Worm (Caenorhabditis elegans): ENCODE measurements around the gene grl-24.

DNA sequence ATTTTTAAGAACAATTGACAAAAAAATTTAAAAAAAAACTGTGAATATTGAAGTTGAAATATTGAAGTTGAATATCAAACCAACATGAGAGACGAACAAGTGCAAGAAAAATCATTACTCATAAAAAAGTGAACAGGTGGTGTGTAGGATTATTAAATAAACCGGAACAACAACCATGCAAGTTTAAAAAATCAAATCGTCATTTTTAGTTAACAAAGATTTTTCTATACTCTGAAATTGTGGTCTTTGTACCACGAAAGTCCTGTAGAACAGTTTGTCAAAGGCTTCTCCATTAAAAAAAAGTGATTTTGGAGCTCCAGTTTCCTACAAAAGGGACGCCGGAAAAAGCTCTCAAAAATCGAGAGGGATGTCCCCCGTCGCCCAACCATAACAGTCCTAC, 35.6 kb downstream of the grl-24 start, which contains the start of gene C06A12.19:
- TF ChIP-seq K11D2.4 (GFP tag; IDR thresholded peaks at IDR 0.05), result no peak
- no peak for TF ChIP-seq tlf-1 (GFP tag; optimal IDR thresholded peaks at IDR 0.05)
- TF ChIP-seq dpl-1 (GFP tag; optimal IDR thresholded peaks at IDR 0.05), result no peak
- TF ChIP-seq gei-17 (GFP tag; optimal IDR thresholded peaks at IDR 0.05), result no peak
- no peak for TF ChIP-seq mcd-1 (GFP tag; IDR thresholded peaks at IDR 0.05)
- TF ChIP-seq ama-1 (optimal IDR thresholded peaks at IDR 0.05), result no peak
- TF ChIP-seq ama-1 (GFP tag; optimal IDR thresholded peaks at IDR 0.05), result no peak
